Worm (Caenorhabditis elegans): ENCODE data around the gene his-32.

ce11 chrIV:8339636-8340035 is 5.5 kb downstream of the his-32 start, which contains the start of gene lgc-6:
- TF ChIP-seq pha-4 (GFP tag; IDR thresholded peaks at IDR 0.05): no peak
- no peak for TF ChIP-seq pha-4 (tag; optimal IDR thresholded peaks at IDR 0.05)
- no peak for TF ChIP-seq lir-3 (tag; optimal IDR thresholded peaks at IDR 0.05)
- TF ChIP-seq fos-1 (tag; optimal IDR thresholded peaks at IDR 0.05): no peak
- TF ChIP-seq dmd-6 (GFP tag; IDR thresholded peaks at IDR 0.05): no peak
- TF ChIP-seq madf-9 (GFP tag; conservative IDR thresholded peaks at IDR 0.05): no peak
- TF ChIP-seq egl-27 (tag; optimal IDR thresholded peaks at IDR 0.05): no peak
- TF ChIP-seq dpl-1 (GFP tag; optimal IDR thresholded peaks at IDR 0.05): no peak
